Worm (Caenorhabditis elegans) whole organism, L2 larva: ENCODE measurements around the gene C01C4.2.
A peak's percentile ranks its signal among the peaks of the same experiment; 100 is the strongest.

Experiments used
- C34F6.9 ChIP-seq: fragments of 150-350 bp; optimal IDR thresholded peaks from 2 replicates; lab custom pipeline; 2014; ENCODE audit warnings: missing biosample characterization, missing genetic modification characterization
- F13H6.1 ChIP-seq: sonication (generic microtip); optimal IDR thresholded peaks from 2 replicates; lab custom pipeline; 2016; ENCODE audit warnings: missing genetic modification characterization, missing compliant biosample characterization
- R02D3.7 ChIP-seq: fragments of 150-350 bp; optimal IDR thresholded peaks from 2 replicates; lab custom pipeline; 2014; ENCODE audit warnings: missing biosample characterization, missing genetic modification characterization
- Y55F3AM.14 ChIP-seq: fragments of 200-800 bp; sonication (Bioruptor generic); optimal IDR thresholded peaks from 2 replicates; lab custom pipeline; 2018; ENCODE audit warnings: mild to moderate bottlenecking, missing genetic modification characterization, missing compliant biosample characterization
- ZK546.5 ChIP-seq: sonication (generic microtip); optimal IDR thresholded peaks from 2 replicates; lab custom pipeline; 2017; ENCODE audit warnings: missing biosample characterization, missing genetic modification characterization
- alr-1 ChIP-seq: fragments of 150-350 bp; optimal IDR thresholded peaks from 2 replicates; lab custom pipeline; 2014; ENCODE audit warnings: missing biosample characterization, missing genetic modification characterization
- aly-2 ChIP-seq: fragments of 150-350 bp; optimal IDR thresholded peaks from 2 replicates; lab custom pipeline; 2014; ENCODE audit warnings: missing biosample characterization, missing genetic modification characterization
- ama-1 ChIP-seq: fragments of 150-350 bp; optimal IDR thresholded peaks from 2 replicates; lab custom pipeline; 2018; ENCODE audit warnings: inconsistent platforms
- blmp-1 ChIP-seq: sonication (generic microtip); optimal IDR thresholded peaks from 2 replicates; lab custom pipeline; 2017; ENCODE audit warnings: missing genetic modification characterization, mild to moderate bottlenecking, missing compliant biosample characterization, antibody characterized with exemption, moderate library complexity; ENCODE audit not compliant: insufficient read depth
- ceh-16 ChIP-seq: fragments of 150-350 bp; optimal IDR thresholded peaks from 2 replicates; lab custom pipeline; 2014; ENCODE audit warnings: missing biosample characterization, missing genetic modification characterization
- ceh-82 ChIP-seq: fragments of 150-350 bp; optimal IDR thresholded peaks from 2 replicates; lab custom pipeline; 2014; ENCODE audit warnings: missing biosample characterization, missing genetic modification characterization
- crh-2 ChIP-seq: sonication (generic microtip); optimal IDR thresholded peaks from 2 replicates; lab custom pipeline; 2017; ENCODE audit warnings: missing biosample characterization, missing genetic modification characterization
- dmd-4 ChIP-seq: sonication (generic microtip); optimal IDR thresholded peaks from 2 replicates; lab custom pipeline; 2017; ENCODE audit warnings: missing biosample characterization, missing genetic modification characterization
- egl-27 ChIP-seq: sonication (generic microtip); optimal IDR thresholded peaks from 3 replicates; lab custom pipeline; 2017; ENCODE audit warnings: missing biosample characterization, missing genetic modification reagents, missing genetic modification characterization
- elt-1 ChIP-seq: fragments of 150-350 bp; optimal IDR thresholded peaks from 2 replicates; lab custom pipeline; 2014; ENCODE audit warnings: missing biosample characterization, missing genetic modification characterization
- elt-3 ChIP-seq: sonication (generic microtip); optimal IDR thresholded peaks from 2 replicates; lab custom pipeline; 2017; ENCODE audit warnings: missing biosample characterization, missing genetic modification characterization
- fos-1 ChIP-seq: fragments of 150-350 bp; optimal IDR thresholded peaks from 2 replicates; lab custom pipeline; 2014; ENCODE audit warnings: missing biosample characterization, missing genetic modification characterization
- gmeb-1 ChIP-seq: fragments of 150-350 bp; optimal IDR thresholded peaks from 2 replicates; lab custom pipeline; 2014; ENCODE audit warnings: missing biosample characterization, missing genetic modification characterization
- lin-11 ChIP-seq: fragments of 150-350 bp; sonication (generic microtip); optimal IDR thresholded peaks from 2 replicates; lab custom pipeline; 2014; ENCODE audit warnings: missing biosample characterization, missing genetic modification characterization, inconsistent platforms, mixed read lengths
- lin-13 ChIP-seq: fragments of 150-350 bp; optimal IDR thresholded peaks from 2 replicates; lab custom pipeline; 2014; ENCODE audit warnings: missing biosample characterization, missing genetic modification reagents, missing genetic modification characterization
- lin-39 ChIP-seq: fragments of 150-350 bp; optimal IDR thresholded peaks from 2 replicates; lab custom pipeline; 2014; ENCODE audit warnings: missing biosample characterization, missing genetic modification reagents, missing genetic modification characterization
- lsy-2 ChIP-seq, 2 experiments: fragments of 150-350 bp in 1 of 2; sonication (generic microtip) in 1 of 2; optimal IDR thresholded peaks; 2 replicates each; lab custom pipeline; 2014 to 2017; ENCODE audit warnings: missing biosample characterization in 2 of 2, missing genetic modification characterization in 2 of 2
- mab-5 ChIP-seq: fragments of 150-350 bp; optimal IDR thresholded peaks from 2 replicates; lab custom pipeline; 2014; ENCODE audit warnings: missing biosample characterization, missing genetic modification characterization
- mbf-1 ChIP-seq: sonication (generic microtip); optimal IDR thresholded peaks from 2 replicates; lab custom pipeline; 2017; ENCODE audit warnings: missing biosample characterization, missing genetic modification characterization
- mdl-1 ChIP-seq, 2 experiments: fragments of 150-350 bp in 1 of 2; sonication (generic microtip) in 1 of 2; optimal IDR thresholded peaks; 2 replicates each; lab custom pipeline; 2017; ENCODE audit warnings: missing biosample characterization in 2 of 2, missing genetic modification characterization in 2 of 2
- nhr-10 ChIP-seq: sonication (generic microtip); optimal IDR thresholded peaks from 2 replicates; lab custom pipeline; 2017; ENCODE audit warnings: missing biosample characterization, missing genetic modification characterization
- nhr-11 ChIP-seq: fragments of 150-350 bp; optimal IDR thresholded peaks from 2 replicates; lab custom pipeline; 2014; ENCODE audit warnings: missing biosample characterization, missing genetic modification characterization
- nhr-12 ChIP-seq: fragments of 150-350 bp; optimal IDR thresholded peaks from 2 replicates; lab custom pipeline; 2014; ENCODE audit warnings: missing biosample characterization, missing genetic modification characterization
- nhr-129 ChIP-seq: fragments of 150-350 bp; optimal IDR thresholded peaks from 2 replicates; lab custom pipeline; 2014; ENCODE audit warnings: missing biosample characterization, missing genetic modification characterization
- nhr-21 ChIP-seq: fragments of 150-350 bp; optimal IDR thresholded peaks from 2 replicates; lab custom pipeline; 2014; ENCODE audit warnings: missing biosample characterization, missing genetic modification characterization
- nhr-23 ChIP-seq: fragments of 150-350 bp; optimal IDR thresholded peaks from 2 replicates; lab custom pipeline; 2014; ENCODE audit warnings: missing biosample characterization, missing genetic modification reagents, missing genetic modification characterization
- nhr-237 ChIP-seq: fragments of 150-350 bp; optimal IDR thresholded peaks from 2 replicates; lab custom pipeline; 2014; ENCODE audit warnings: missing biosample characterization, missing genetic modification characterization
- nhr-25 ChIP-seq: fragments of 150-350 bp; sonication (generic microtip); optimal IDR thresholded peaks from 3 replicates; lab custom pipeline; 2014; ENCODE audit warnings: missing biosample characterization, missing genetic modification characterization
- nhr-6 ChIP-seq: fragments of 150-350 bp; optimal IDR thresholded peaks from 2 replicates; lab custom pipeline; 2014; ENCODE audit warnings: missing biosample characterization, missing genetic modification characterization
- nhr-77 ChIP-seq: fragments of 150-350 bp; optimal IDR thresholded peaks from 2 replicates; lab custom pipeline; 2014; ENCODE audit warnings: missing biosample characterization, missing genetic modification characterization
- peb-1 ChIP-seq: fragments of 150-350 bp; optimal IDR thresholded peaks from 2 replicates; lab custom pipeline; 2014; ENCODE audit warnings: missing biosample characterization, missing genetic modification characterization
- sem-4 ChIP-seq: fragments of 150-350 bp; optimal IDR thresholded peaks from 2 replicates; lab custom pipeline; 2014; ENCODE audit warnings: missing biosample characterization, missing genetic modification reagents, missing genetic modification characterization
- skn-1 ChIP-seq: sonication (generic microtip); optimal IDR thresholded peaks from 2 replicates; lab custom pipeline; 2017; ENCODE audit warnings: missing biosample characterization, missing genetic modification characterization
- sma-3 ChIP-seq: sonication (generic microtip); optimal IDR thresholded peaks from 2 replicates; lab custom pipeline; 2016; ENCODE audit warnings: missing genetic modification reagents, missing genetic modification characterization, missing compliant biosample characterization
- sma-9 ChIP-seq, 2 experiments: fragments of 150-350 bp in 1 of 2; sonication (generic microtip) in 1 of 2; optimal IDR thresholded peaks; 2 replicates each; lab custom pipeline; 2014 to 2016; ENCODE audit warnings: missing genetic modification characterization in 2 of 2, mild to moderate bottlenecking in 1 of 2, missing biosample characterization in 1 of 2, missing compliant biosample characterization in 1 of 2, missing genetic modification reagents in 1 of 2, moderate library complexity in 1 of 2
- snpc-4 ChIP-seq: fragments of 150-350 bp; optimal IDR thresholded peaks from 2 replicates; lab custom pipeline; 2014; ENCODE audit warnings: missing biosample characterization, missing genetic modification characterization
- unc-39 ChIP-seq: fragments of 150-350 bp; optimal IDR thresholded peaks from 2 replicates; lab custom pipeline; 2014; ENCODE audit warnings: missing biosample characterization, missing genetic modification characterization
- unc-55 ChIP-seq: fragments of 150-350 bp; sonication (generic microtip); optimal IDR thresholded peaks from 3 replicates; lab custom pipeline; 2014; ENCODE audit warnings: missing biosample characterization, missing genetic modification reagents, missing genetic modification characterization
- unc-62 ChIP-seq: fragments of 150-350 bp; optimal IDR thresholded peaks from 2 replicates; lab custom pipeline; 2014; ENCODE audit warnings: missing biosample characterization, missing genetic modification reagents, missing genetic modification characterization
- zag-1 ChIP-seq: fragments of 150-350 bp; optimal IDR thresholded peaks from 2 replicates; lab custom pipeline; 2014; ENCODE audit warnings: missing biosample characterization, missing genetic modification characterization
- ztf-1 ChIP-seq: fragments of 200-800 bp; sonication (Bioruptor generic); conservative IDR thresholded peaks from 2 replicates; pipeline ENCODE4 v1.3.6; 2022; ENCODE audit warnings: missing genetic modification characterization, missing compliant biosample characterization
- ztf-11 ChIP-seq: sonication (generic microtip); optimal IDR thresholded peaks from 2 replicates; lab custom pipeline; 2017; ENCODE audit warnings: missing biosample characterization, missing genetic modification characterization
- ztf-4 ChIP-seq: fragments of 150-350 bp; optimal IDR thresholded peaks from 2 replicates; lab custom pipeline; 2014; ENCODE audit warnings: missing biosample characterization, missing genetic modification characterization

Gene C01C4.2

ce11 chrX:3693138-3693537, 21.8 kb upstream of the C01C4.2 start, which contains the start of gene C02F12.8:
Gene C02F12.8, minus strand, starts transcription at chrX:3693238.
- TF ChIP-seq nhr-23 (tag; lab: Kevin White, UChicago) = no peak
- no peak for TF ChIP-seq sma-9 (GFP tag; optimal IDR thresholded peaks at IDR 0.05; lab: Kevin White, UChicago)
- TF ChIP-seq sma-9 (tag; optimal IDR thresholded peaks at IDR 0.05; lab: Kevin White, UChicago) = no peak
- TF ChIP-seq nhr-129 (tag; lab: Kevin White, UChicago) = no peak
- TF ChIP-seq nhr-77 (tag; lab: Kevin White, UChicago) = no peak
- TF ChIP-seq mbf-1 (tag; lab: Kevin White, UChicago) = no peak
- no peak for TF ChIP-seq unc-55
- no peak for TF ChIP-seq nhr-25 (tag; lab: Kevin White, UChicago)
- no peak for TF ChIP-seq nhr-12 (tag; lab: Kevin White, UChicago)
- no peak for TF ChIP-seq peb-1 (tag; lab: Kevin White, UChicago)
- TF ChIP-seq nhr-237 (tag; lab: Kevin White, UChicago) = no peak
- TF ChIP-seq lin-39 = no peak
- TF ChIP-seq lin-11 (tag; lab: Kevin White, UChicago) = no peak
- no peak for TF ChIP-seq elt-3
- TF ChIP-seq aly-2 (tag; lab: Kevin White, UChicago) = no peak
- TF ChIP-seq egl-27 (tag; lab: Kevin White, UChicago) = no peak
- no peak for TF ChIP-seq blmp-1 (tag; lab: Kevin White, UChicago)
- no peak for TF ChIP-seq zag-1

- TF ChIP-seq nhr-237 (tag; lab: Kevin White, UChicago) (no peak), alr-1 (tag; lab: Kevin White, UChicago) (no peak), ceh-82 (tag; lab: Kevin White, UChicago) (no peak), ztf-1 (GFP tag; lab: Robert Waterston, UW) (no peak), skn-1 (tag; lab: Kevin White, UChicago) (no peak), lin-13 (GFP tag; lab: Kevin White, UChicago) (no peak), crh-2 (peak; percentile 88), nhr-6 (tag; lab: Kevin White, UChicago) (no peak), lsy-2 (tag; optimal IDR thresholded peaks at IDR 0.05; lab: Kevin White, UChicago) (peak in 1 of 2 experiments; percentile 53), nhr-25 (tag; lab: Kevin White, UChicago) (no peak), fos-1 (tag; lab: Kevin White, UChicago) (no peak), F13H6.1 (tag; lab: Kevin White, UChicago) (peak; percentile 65), elt-1 (tag; lab: Kevin White, UChicago) (no peak), peb-1 (tag; lab: Kevin White, UChicago) (no peak), ZK546.5 (tag; lab: Kevin White, UChicago) (no peak), lin-11 (tag; lab: Kevin White, UChicago) (peak; percentile 17), sem-4 (tag; lab: Kevin White, UChicago) (peak; percentile 39), ama-1 (lab: Kevin White, UChicago) (no peak), ztf-4 (tag; lab: Kevin White, UChicago) (no peak), nhr-12 (tag; lab: Kevin White, UChicago) (no peak), mab-5 (tag; lab: Kevin White, UChicago) (no peak), zag-1 (peak; percentile 54), lin-39 (no peak), ztf-11 (tag; lab: Kevin White, UChicago) (no peak), mbf-1 (tag; lab: Kevin White, UChicago) (no peak), unc-55 (peak; percentile 60), nhr-23 (tag; lab: Kevin White, UChicago) (no peak), C34F6.9 (tag; lab: Kevin White, UChicago) (peak; percentile 65), aly-2 (tag; lab: Kevin White, UChicago) (no peak), ceh-16 (tag; lab: Kevin White, UChicago) (no peak), gmeb-1 (no peak), nhr-21 (tag; lab: Kevin White, UChicago) (no peak), nhr-10 (tag; lab: Kevin White, UChicago) (no peak), sma-9 (GFP tag; optimal IDR thresholded peaks at IDR 0.05; lab: Kevin White, UChicago) (peak; percentile 14), sma-9 (tag; optimal IDR thresholded peaks at IDR 0.05; lab: Kevin White, UChicago) (no peak), snpc-4 (tag; lab: Kevin White, UChicago) (no peak), elt-3 (no peak), mdl-1 (tag; optimal IDR thresholded peaks at IDR 0.05; lab: Kevin White, UChicago) (peak in 1 of 2 experiments; percentile 32), nhr-77 (tag; lab: Kevin White, UChicago) (no peak), nhr-11 (no peak), unc-39 (tag; lab: Kevin White, UChicago) (no peak), unc-62 (GFP tag; lab: Kevin White, UChicago) (no peak), blmp-1 (tag; lab: Kevin White, UChicago) (no peak), nhr-129 (tag; lab: Kevin White, UChicago) (peak; percentile 85), dmd-4 (tag; lab: Kevin White, UChicago) (no peak), Y55F3AM.14 (GFP tag; lab: Kevin White, UChicago) (no peak), egl-27 (tag; lab: Kevin White, UChicago) (peak; percentile 22), R02D3.7 (no peak), sma-3 (GFP tag; lab: Kevin White, UChicago) (no peak)
These were observed 20.7 kb upstream of the C01C4.2 start for ce11 chrX:3694172-3694571.
